Worm (Caenorhabditis elegans) whole organism, late embryonic: ENCODE results near the gene erh-1.

Experiments
- F13H6.1 ChIP-seq: sonication (generic microtip); optimal IDR thresholded peaks from 2 replicates; lab custom pipeline; 2016; ENCODE audit warnings: missing genetic modification characterization, missing compliant biosample characterization
- K02D7.2 ChIP-seq: sonication (generic microtip); optimal IDR thresholded peaks from 2 replicates; lab custom pipeline; 2017; ENCODE audit warnings: mild to moderate bottlenecking, missing genetic modification characterization, missing compliant biosample characterization
- K09A11.1 ChIP-seq: sonication (generic microtip); optimal IDR thresholded peaks from 2 replicates; lab custom pipeline; 2017; ENCODE audit warnings: antibody characterized with exemption, mild to moderate bottlenecking, missing genetic modification characterization, missing compliant biosample characterization; ENCODE audit not compliant: insufficient read depth
- Y22D7AL.16 ChIP-seq: sonication (generic microtip); optimal IDR thresholded peaks from 2 replicates; lab custom pipeline; 2016; ENCODE audit warnings: missing genetic modification characterization, missing compliant biosample characterization
- ceh-14 ChIP-seq: sonication (generic microtip); optimal IDR thresholded peaks from 2 replicates; lab custom pipeline; 2016; ENCODE audit warnings: missing genotype, missing genetic modification characterization, missing compliant biosample characterization
- ceh-19 ChIP-seq: fragments of 200-800 bp; sonication (Bioruptor generic); optimal IDR thresholded peaks from 2 replicates; lab custom pipeline; 2018; ENCODE audit warnings: mild to moderate bottlenecking, missing genetic modification characterization, missing compliant biosample characterization
- ceh-2 ChIP-seq: sonication (generic microtip); optimal IDR thresholded peaks from 2 replicates; lab custom pipeline; 2016; ENCODE audit warnings: missing genotype, missing genetic modification characterization, missing compliant biosample characterization
- ceh-22 ChIP-seq: sonication (generic microtip); optimal IDR thresholded peaks from 2 replicates; lab custom pipeline; 2017; ENCODE audit warnings: missing biosample characterization, missing genetic modification characterization
- ceh-34 ChIP-seq: sonication (generic microtip); optimal IDR thresholded peaks from 2 replicates; lab custom pipeline; 2016; ENCODE audit warnings: mild to moderate bottlenecking, missing genetic modification characterization, missing compliant biosample characterization
- ceh-48 ChIP-seq: sonication (generic microtip); optimal IDR thresholded peaks from 2 replicates; lab custom pipeline; 2016; ENCODE audit warnings: missing genetic modification characterization, inconsistent platforms, missing compliant biosample characterization
- eyg-1 ChIP-seq: sonication (generic microtip); optimal IDR thresholded peaks from 2 replicates; lab custom pipeline; 2016; ENCODE audit warnings: missing genotype, missing genetic modification characterization, missing compliant biosample characterization
- fax-1 ChIP-seq: sonication (generic microtip); optimal IDR thresholded peaks from 2 replicates; lab custom pipeline; 2016; ENCODE audit warnings: missing genotype, missing genetic modification characterization, missing compliant biosample characterization
- fkh-10 ChIP-seq: fragments of 150-350 bp; optimal IDR thresholded peaks from 2 replicates; lab custom pipeline; 2014; ENCODE audit warnings: missing biosample characterization, missing genetic modification reagents, missing genetic modification characterization
- fkh-6 ChIP-seq: sonication (generic microtip); optimal IDR thresholded peaks from 2 replicates; lab custom pipeline; 2016; ENCODE audit warnings: missing genetic modification characterization, missing compliant biosample characterization
- madf-2 ChIP-seq: sonication (generic microtip); optimal IDR thresholded peaks from 2 replicates; lab custom pipeline; 2017; ENCODE audit warnings: missing genetic modification characterization, missing compliant biosample characterization
- mec-3 ChIP-seq: sonication (generic microtip); optimal IDR thresholded peaks from 2 replicates; lab custom pipeline; 2016; ENCODE audit warnings: borderline replicate concordance, missing genetic modification characterization, missing compliant biosample characterization
- nfya-1 ChIP-seq: sonication (generic microtip); optimal IDR thresholded peaks from 2 replicates; lab custom pipeline; 2017; ENCODE audit warnings: missing genetic modification characterization, mild to moderate bottlenecking, missing compliant biosample characterization, antibody characterized with exemption, moderate library complexity
- nhr-232 ChIP-seq: sonication (generic microtip); optimal IDR thresholded peaks from 2 replicates; lab custom pipeline; 2016; ENCODE audit warnings: missing genetic modification characterization, missing compliant biosample characterization
- odd-2 ChIP-seq: sonication (generic microtip); optimal IDR thresholded peaks from 2 replicates; lab custom pipeline; 2017; ENCODE audit warnings: antibody characterized with exemption, mild to moderate bottlenecking, missing genetic modification characterization, missing compliant biosample characterization
- pha-2 ChIP-seq: sonication (generic microtip); optimal IDR thresholded peaks from 2 replicates; lab custom pipeline; 2017; ENCODE audit warnings: mild to moderate bottlenecking, missing genetic modification characterization, missing compliant biosample characterization
- pqm-1 ChIP-seq: sonication (generic microtip); optimal IDR thresholded peaks from 2 replicates; lab custom pipeline; 2016; ENCODE audit warnings: missing genetic modification characterization, missing compliant biosample characterization
- pros-1 ChIP-seq: fragments of 150-350 bp; optimal IDR thresholded peaks from 2 replicates; lab custom pipeline; 2014; ENCODE audit warnings: missing biosample characterization, missing genetic modification reagents, missing genetic modification characterization
- ref-2 ChIP-seq: sonication (generic microtip); optimal IDR thresholded peaks from 2 replicates; lab custom pipeline; 2016; ENCODE audit warnings: missing genetic modification characterization, missing compliant biosample characterization
- rnt-1 ChIP-seq: sonication (generic microtip); optimal IDR thresholded peaks from 2 replicates; lab custom pipeline; 2016; ENCODE audit warnings: missing genetic modification characterization, missing compliant biosample characterization
- sdc-2 ChIP-seq: sonication (generic microtip); optimal IDR thresholded peaks from 2 replicates; lab custom pipeline; 2016; ENCODE audit warnings: missing genotype, missing genetic modification characterization, missing compliant biosample characterization
- sox-2 ChIP-seq: fragments of 200-800 bp; sonication (Bioruptor generic); IDR thresholded peaks from 2 replicates; pipeline ENCODE4 v1.3.6; 2022; ENCODE audit warnings: missing genetic modification reagents, missing genetic modification characterization, missing compliant biosample characterization
- syd-9 ChIP-seq: sonication (generic microtip); optimal IDR thresholded peaks from 2 replicates; lab custom pipeline; 2016; ENCODE audit warnings: mild to moderate bottlenecking, missing genetic modification characterization, moderate library complexity, missing compliant biosample characterization
- ttx-3 ChIP-seq: sonication (generic microtip); optimal IDR thresholded peaks from 2 replicates; lab custom pipeline; 2016; ENCODE audit warnings: missing genetic modification reagents, missing genetic modification characterization, missing compliant biosample characterization
- unc-42 ChIP-seq: sonication (generic microtip); optimal IDR thresholded peaks from 2 replicates; lab custom pipeline; 2016; ENCODE audit warnings: missing genotype, missing genetic modification characterization, missing compliant biosample characterization
- unc-55 ChIP-seq: sonication (generic microtip); optimal IDR thresholded peaks from 2 replicates; lab custom pipeline; 2017; ENCODE audit warnings: missing biosample characterization, missing genetic modification reagents, missing genetic modification characterization
- unc-86 ChIP-seq: sonication (generic microtip); optimal IDR thresholded peaks from 2 replicates; lab custom pipeline; 2016; ENCODE audit warnings: missing genetic modification characterization, missing compliant biosample characterization
- zip-5 ChIP-seq: sonication (generic microtip); optimal IDR thresholded peaks from 2 replicates; lab custom pipeline; 2016; ENCODE audit warnings: missing genetic modification characterization, missing compliant biosample characterization

The erh-1 gene

ce11 chrV:10578226-10578625 lies 715 bp downstream of the erh-1 start, which contains the start of gene mics-1:
Gene mics-1 (minus strand): TSS chrV:10578326.
- TF ChIP-seq pha-2 (tag; lab: Kevin White, UChicago) (no peak), sox-2 (GFP tag; lab: Robert Waterston, UW) (no peak), K09A11.1 (no peak), fkh-6 (tag; lab: Kevin White, UChicago) (no peak), unc-42 (tag; lab: Kevin White, UChicago) (no peak), pros-1 (no peak), F13H6.1 (tag; lab: Kevin White, UChicago) (no peak), ceh-48 (no peak), zip-5 (tag; lab: Kevin White, UChicago) (no peak), ref-2 (tag; lab: Kevin White, UChicago) (no peak), mec-3 (tag; lab: Kevin White, UChicago) (no peak), syd-9 (tag; lab: Kevin White, UChicago) (no peak), K02D7.2 (tag; lab: Kevin White, UChicago) (no peak), odd-2 (tag; lab: Kevin White, UChicago) (no peak), Y22D7AL.16 (tag; lab: Kevin White, UChicago) (no peak)

- TF ChIP-seq fax-1 (tag; lab: Kevin White, UChicago), result no peak
- TF ChIP-seq nfya-1 (tag; lab: Kevin White, UChicago), result no peak
- TF ChIP-seq ceh-19 (GFP tag; lab: Kevin White, UChicago), result no peak
- TF ChIP-seq rnt-1 (tag; lab: Kevin White, UChicago), result no peak
- no peak for TF ChIP-seq ttx-3 (tag; lab: Kevin White, UChicago)
- TF ChIP-seq, all 69 proteins: peak for 0
Observed at ce11 chrV:10576319-10576718, 2.6 kb downstream of the erh-1 start, which contains the start of gene vps-54. Gene vps-54 (minus strand): TSS chrV:10576419.

ce11 chrV:10574197-10574596 lies 4.7 kb downstream of the erh-1 start:
- TF ChIP-seq fax-1 (tag; lab: Kevin White, UChicago) (no peak), ceh-2 (tag; lab: Kevin White, UChicago) (no peak), unc-42 (tag; lab: Kevin White, UChicago) (no peak), pqm-1 (tag; lab: Kevin White, UChicago) (no peak), fkh-6 (tag; lab: Kevin White, UChicago) (no peak), ceh-34 (tag; lab: Kevin White, UChicago) (no peak), Y22D7AL.16 (tag; lab: Kevin White, UChicago) (no peak), ceh-14 (tag; lab: Kevin White, UChicago) (no peak), madf-2 (tag; lab: Kevin White, UChicago) (no peak)

ce11 chrV:10572614-10573013 lies 6.3 kb downstream of the erh-1 start, which contains the start of gene del-6:
Gene del-6 (plus strand): TSS chrV:10572914.
- TF ChIP-seq ceh-14 (tag; lab: Kevin White, UChicago) (no peak), unc-55 (GFP tag; lab: Kevin White, UChicago) (no peak), rnt-1 (tag; lab: Kevin White, UChicago) (no peak), odd-2 (tag; lab: Kevin White, UChicago) (no peak), ceh-22 (tag; lab: Kevin White, UChicago) (no peak), unc-86 (tag; lab: Kevin White, UChicago) (no peak), K02D7.2 (tag; lab: Kevin White, UChicago) (no peak), eyg-1 (tag; lab: Kevin White, UChicago) (no peak)

ce11 chrV:10571523-10571922 lies 7.4 kb downstream of the erh-1 start:
- TF ChIP-seq sdc-2 (tag; lab: Kevin White, UChicago) (no peak), nhr-232 (no peak), fkh-6 (tag; lab: Kevin White, UChicago) (no peak), pros-1 (no peak)

- TF ChIP-seq fkh-10 (no peak), K09A11.1 (no peak)
- TF ChIP-seq, all 69 proteins: peak for 0
Observed at ce11 chrV:10568496-10568895, 10.4 kb downstream of the erh-1 start.
